Fruit fly (Drosophila melanogaster) whole organism, embryonic: Measurements from ENCODE around the gene CG7906.

ENCODE experiments used
- B-H1 ChIP-seq: fragments of 200-800 bp; sonication (Bioruptor generic); IDR thresholded peaks from 3 replicates; pipeline ENCODE4 v1.3.6; 2022; ENCODE audit warnings: missing biosample characterization, missing genetic modification characterization
- Blimp-1 ChIP-seq: fragments of 200-800 bp; sonication (Bioruptor generic); optimal IDR thresholded peaks from 3 replicates; lab custom pipeline; 2018; ENCODE audit warnings: missing biosample characterization, missing genetic modification characterization, mild to moderate bottlenecking, moderate library complexity, missing genetic modification reagents
- CG10147 ChIP-seq: fragments of 200-800 bp; sonication (Bioruptor generic); optimal IDR thresholded peaks from 2 replicates; lab custom pipeline; 2019; ENCODE audit warnings: missing biosample characterization, mild to moderate bottlenecking, missing genetic modification characterization, moderate library complexity
- CG13775 ChIP-seq: fragments of 200-800 bp; sonication (Bioruptor generic); optimal IDR thresholded peaks from 3 replicates; lab custom pipeline; 2017; ENCODE audit warnings: missing biosample characterization, mild to moderate bottlenecking, missing genetic modification characterization
- CG16815 ChIP-seq: fragments of 200-800 bp; sonication (Bioruptor generic); optimal IDR thresholded peaks from 3 replicates; lab custom pipeline; 2017; ENCODE audit warnings: missing biosample characterization, mild to moderate bottlenecking, missing genetic modification characterization
- CG17385 ChIP-seq: fragments of 200-800 bp; sonication (Bioruptor generic); optimal IDR thresholded peaks from 3 replicates; lab custom pipeline; 2018; ENCODE audit warnings: missing biosample characterization, mild to moderate bottlenecking, missing genetic modification characterization
- CG17829 ChIP-seq: fragments of 200-800 bp; optimal IDR thresholded peaks from 2 replicates; lab custom pipeline; 2019; ENCODE audit warnings: missing biosample characterization, mild to moderate bottlenecking, missing genetic modification characterization, moderate library complexity
- CG17912 ChIP-seq: fragments of 200-800 bp; sonication (Bioruptor generic); optimal IDR thresholded peaks from 2 replicates; lab custom pipeline; 2018; ENCODE audit warnings: missing biosample characterization, mild to moderate bottlenecking, missing genetic modification characterization
- CG18476 ChIP-seq: fragments of 200-800 bp; sonication (Bioruptor generic); optimal IDR thresholded peaks from 2 replicates; lab custom pipeline; 2016; ENCODE audit warnings: missing biosample characterization, mild to moderate bottlenecking, missing genetic modification characterization
- CG18764 ChIP-seq: fragments of 200-800 bp; sonication (Bioruptor generic); optimal IDR thresholded peaks from 3 replicates; lab custom pipeline; 2016; ENCODE audit warnings: missing biosample characterization, missing genetic modification characterization
- CG2712 ChIP-seq: fragments of 200-800 bp; optimal IDR thresholded peaks from 3 replicates; lab custom pipeline; 2019; ENCODE audit warnings: missing biosample characterization, mild to moderate bottlenecking, missing genetic modification characterization, moderate library complexity
- CG2875 ChIP-seq: fragments of 200-800 bp; sonication (Bioruptor generic); optimal IDR thresholded peaks from 2 replicates; lab custom pipeline; 2017; ENCODE audit warnings: missing biosample characterization, mild to moderate bottlenecking, missing genetic modification characterization, missing genetic modification reagents
- CG31224 ChIP-seq: fragments of 200-800 bp; sonication (Bioruptor generic); IDR thresholded peaks from 2 replicates; pipeline ENCODE4 v1.3.6; 2022; ENCODE audit warnings: missing biosample characterization, missing genetic modification characterization
- CG31365 ChIP-seq: fragments of 200-800 bp; sonication (Bioruptor generic); optimal IDR thresholded peaks from 2 replicates; lab custom pipeline; 2018; ENCODE audit warnings: missing biosample characterization, mild to moderate bottlenecking, missing genetic modification characterization
- CG31441 ChIP-seq: fragments of 200-800 bp; sonication (Bioruptor generic); IDR thresholded peaks from 2 replicates; pipeline ENCODE4 v1.3.6; 2022; ENCODE audit warnings: missing biosample characterization, missing genetic modification characterization
- CG4617 ChIP-seq: fragments of 200-800 bp; sonication (Bioruptor generic); optimal IDR thresholded peaks from 3 replicates; lab custom pipeline; 2016; ENCODE audit warnings: missing biosample characterization, missing genetic modification characterization, borderline replicate concordance
- CG5953 ChIP-seq: fragments of 200-800 bp; sonication (Bioruptor generic); IDR thresholded peaks from 2 replicates; pipeline ENCODE4 v1.3.6; 2022; ENCODE audit warnings: missing biosample characterization, missing genetic modification characterization
- CG6813 ChIP-seq: fragments of 200-800 bp; sonication (Bioruptor generic); optimal IDR thresholded peaks from 2 replicates; lab custom pipeline; 2017; ENCODE audit warnings: missing biosample characterization, missing genetic modification characterization, mild to moderate bottlenecking, moderate library complexity, missing genetic modification reagents
- CG8388 ChIP-seq: fragments of 200-800 bp; sonication (Bioruptor generic); optimal IDR thresholded peaks from 2 replicates; lab custom pipeline; 2019; ENCODE audit warnings: missing biosample characterization, mild to moderate bottlenecking, missing genetic modification characterization, moderate library complexity
- CG9817 ChIP-seq: fragments of 200-800 bp; sonication (Bioruptor generic); optimal IDR thresholded peaks from 2 replicates; lab custom pipeline; 2018; ENCODE audit warnings: missing biosample characterization, mild to moderate bottlenecking, missing genetic modification characterization, moderate library complexity
- CG9932 ChIP-seq: fragments of 200-800 bp; sonication (Bioruptor generic); IDR thresholded peaks from 2 replicates; pipeline ENCODE4 v1.3.6; 2022; ENCODE audit warnings: missing biosample characterization, missing genetic modification characterization
- CoRest ChIP-seq: fragments of 200-800 bp; sonication (Bioruptor generic); optimal IDR thresholded peaks from 3 replicates; lab custom pipeline; 2018; ENCODE audit warnings: missing biosample characterization, mild to moderate bottlenecking, missing genetic modification characterization, moderate library complexity
- HmgZ ChIP-seq: fragments of 200-800 bp; sonication (Bioruptor generic); optimal IDR thresholded peaks from 2 replicates; lab custom pipeline; 2018; ENCODE audit warnings: missing biosample characterization, mild to moderate bottlenecking, missing genetic modification characterization
- Med ChIP-seq: fragments of 200-800 bp; sonication (Bioruptor generic); peaks from one replicate; lab custom pipeline; 2016; ENCODE audit warnings: missing biosample characterization, missing genetic modification characterization, mild to moderate bottlenecking, inconsistent platforms, moderate library complexity
- Myb ChIP-seq: fragments of 200-800 bp; sonication (Bioruptor generic); optimal IDR thresholded peaks from 2 replicates; lab custom pipeline; 2016; ENCODE audit warnings: missing biosample characterization, missing genetic modification characterization
- Side ChIP-seq: fragments of 200-800 bp; sonication (Bioruptor generic); optimal IDR thresholded peaks from 2 replicates; lab custom pipeline; 2016; ENCODE audit warnings: missing biosample characterization, missing genetic modification characterization
- Sin3A ChIP-seq: fragments of >200 bp; optimal IDR thresholded peaks from 2 replicates; lab custom pipeline; 2018
- Vsx1 ChIP-seq: fragments of 200-800 bp; sonication (Bioruptor generic); optimal IDR thresholded peaks from 2 replicates; lab custom pipeline; 2017; ENCODE audit warnings: missing biosample characterization, mild to moderate bottlenecking, missing genetic modification characterization, missing genetic modification reagents
- croc ChIP-seq: fragments of 200-800 bp; sonication (Bioruptor generic); conservative IDR thresholded peaks from 3 replicates; pipeline ENCODE4 v1.3.6; 2022; ENCODE audit warnings: missing biosample characterization, missing genetic modification characterization
- emc ChIP-seq: fragments of 200-800 bp; sonication (Bioruptor generic); optimal IDR thresholded peaks from 2 replicates; lab custom pipeline; 2016; ENCODE audit warnings: missing biosample characterization, missing genetic modification characterization
- fd3F ChIP-seq: fragments of 200-800 bp; sonication (Bioruptor generic); optimal IDR thresholded peaks from 2 replicates; lab custom pipeline; 2018; ENCODE audit warnings: missing biosample characterization, mild to moderate bottlenecking, missing genetic modification characterization, moderate library complexity
- fru ChIP-seq: fragments of >200 bp; optimal IDR thresholded peaks from 2 replicates; lab custom pipeline; 2017
- grn ChIP-seq: fragments of 200-800 bp; sonication (Bioruptor generic); optimal IDR thresholded peaks from 3 replicates; lab custom pipeline; 2017; ENCODE audit warnings: missing biosample characterization, missing genetic modification characterization
- gsb ChIP-seq: fragments of 200-800 bp; sonication (Bioruptor generic); IDR thresholded peaks from 2 replicates; pipeline ENCODE4 v1.3.6; 2022; ENCODE audit warnings: missing biosample characterization, missing genetic modification characterization
- ind ChIP-seq: fragments of 200-800 bp; sonication (Bioruptor generic); optimal IDR thresholded peaks from 3 replicates; lab custom pipeline; 2016; ENCODE audit warnings: missing biosample characterization, missing genetic modification characterization
- insv ChIP-seq, 2 experiments: fragments of 200-800 bp; sonication (Bioruptor generic); optimal IDR thresholded peaks; 3 replicates each; lab custom pipeline; 2016 to 2018; ENCODE audit warnings: missing biosample characterization in 2 of 2, missing genetic modification characterization in 2 of 2
- klu ChIP-seq: fragments of 200-800 bp; sonication (Bioruptor generic); IDR thresholded peaks from 2 replicates; pipeline ENCODE4 v1.3.6; 2022; ENCODE audit warnings: missing biosample characterization, missing genetic modification characterization
- lov ChIP-seq, 2 experiments: fragments of 200-800 bp in 1 of 2; fragments of >200 bp in 1 of 2; sonication (Bioruptor generic) in 1 of 2; IDR thresholded peaks in 1 of 2; optimal IDR thresholded peaks in 1 of 2; 2 replicates in 1 of 2; 3 replicates in 1 of 2; pipeline versions ENCODE4 v1.3.6 to Lab custom; 2017 to 2022; ENCODE audit warnings: missing biosample characterization in 1 of 2, missing genetic modification characterization in 1 of 2
- mirr ChIP-seq: fragments of 200-800 bp; sonication (Bioruptor generic); optimal IDR thresholded peaks from 3 replicates; lab custom pipeline; 2018; ENCODE audit warnings: missing biosample characterization, mild to moderate bottlenecking, missing genetic modification characterization
- p53 ChIP-seq: fragments of 200-800 bp; sonication (Bioruptor generic); optimal IDR thresholded peaks from 2 replicates; lab custom pipeline; 2016; ENCODE audit warnings: missing biosample characterization, missing genetic modification characterization
- pan ChIP-seq, 4 experiments: fragments of >200 bp in 3 of 4; fragments of 200-800 bp in 1 of 4; sonication (Bioruptor generic) in 1 of 4; optimal IDR thresholded peaks in 3 of 4; IDR thresholded peaks in 1 of 4; 2 replicates each; pipeline versions ENCODE4 v1.3.6 to Lab custom; 2017 to 2022; ENCODE audit warnings: missing biosample characterization in 2 of 4, missing genetic modification characterization in 2 of 4, mixed read lengths in 1 of 4
- peb ChIP-seq: fragments of 200-800 bp; sonication (Bioruptor generic); IDR thresholded peaks from 2 replicates; pipeline ENCODE4 v1.3.6; 2022; ENCODE audit warnings: missing biosample characterization, missing genetic modification characterization
- phol ChIP-seq: fragments of 200-800 bp; sonication (Bioruptor generic); optimal IDR thresholded peaks from 3 replicates; lab custom pipeline; 2018; ENCODE audit warnings: missing biosample characterization, mild to moderate bottlenecking, missing genetic modification characterization, moderate library complexity
- pita ChIP-seq: fragments of 200-800 bp; sonication (Bioruptor generic); optimal IDR thresholded peaks from 2 replicates; lab custom pipeline; 2017; ENCODE audit warnings: missing biosample characterization, mild to moderate bottlenecking, missing genetic modification characterization
- pros ChIP-seq: fragments of 200-800 bp; sonication (Bioruptor generic); optimal IDR thresholded peaks from 3 replicates; lab custom pipeline; 2019; ENCODE audit warnings: missing biosample characterization, mild to moderate bottlenecking, missing genetic modification characterization, moderate library complexity
- rib ChIP-seq: fragments of 200-800 bp; sonication (Bioruptor generic); IDR thresholded peaks from 2 replicates; pipeline ENCODE4 v1.3.6; 2022; ENCODE audit warnings: missing biosample characterization, missing genetic modification characterization
- run ChIP-seq: fragments of 200-800 bp; sonication (Bioruptor generic); optimal IDR thresholded peaks from 3 replicates; lab custom pipeline; 2018; ENCODE audit warnings: missing biosample characterization, mild to moderate bottlenecking, missing genetic modification characterization
- unc-4 ChIP-seq: fragments of 200-800 bp; sonication (Bioruptor generic); IDR thresholded peaks from 2 replicates; pipeline ENCODE4 v1.3.6; 2022; ENCODE audit warnings: missing biosample characterization, missing genetic modification characterization; ENCODE audit not compliant: partially characterized antibody

Gene CG7906

DNA sequence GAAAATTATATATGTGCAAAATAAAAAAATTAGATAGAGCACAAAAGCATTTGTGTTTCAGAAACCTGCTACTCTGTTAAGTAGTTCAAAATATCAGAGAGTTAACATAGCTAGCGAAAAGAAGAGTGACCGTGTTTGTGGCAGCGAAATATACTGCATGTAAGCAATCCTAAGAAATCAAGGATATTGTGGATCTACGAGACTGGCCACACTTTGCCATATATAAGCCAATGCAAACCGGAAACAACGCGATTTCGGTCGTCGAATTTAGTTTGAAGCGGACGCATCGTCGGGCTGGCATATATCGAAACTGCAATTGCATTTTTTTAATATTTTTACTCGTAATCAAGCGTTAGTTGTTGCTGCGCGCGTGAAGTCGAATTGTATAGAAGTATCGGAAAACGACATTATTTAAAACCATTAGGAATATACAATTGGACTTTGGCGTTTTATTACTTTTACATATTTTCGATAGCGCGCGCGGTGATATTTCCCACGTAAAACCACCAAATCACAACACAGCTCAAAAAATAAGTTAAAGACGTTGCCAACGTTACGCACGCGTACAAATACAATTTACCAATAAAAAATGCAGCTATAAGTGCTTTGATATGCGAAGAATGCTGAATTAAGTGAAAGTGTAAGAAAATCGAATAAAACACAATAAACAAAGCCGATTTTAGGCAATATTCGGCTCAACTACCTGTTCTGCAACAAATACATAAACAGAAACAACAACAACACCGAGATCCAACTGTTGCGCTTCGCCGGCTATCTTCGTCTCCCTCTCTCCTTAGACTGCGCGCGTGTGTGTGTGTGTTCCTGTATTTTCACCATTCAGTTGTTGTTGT, 45.6 kb upstream of the CG7906 start, which contains the start of gene nuf (continued):
- TF ChIP-seq pros (GFP tag; lab: Kevin White, UChicago) (peak; percentile 58), gsb (GFP tag; lab: Robert Waterston, UW) (no peak), CG8388 (GFP tag; lab: Kevin White, UChicago) (peak; percentile 7), Side (GFP tag; lab: Kevin White, UChicago) (peak; percentile 44), CG9932 (GFP tag; lab: Robert Waterston, UW) (no peak), CG6813 (GFP tag; lab: Kevin White, UChicago) (peak; percentile 78), CG2875 (peak; percentile 24), CG2712 (tag; lab: Kevin White, UChicago) (peak; percentile 46), HmgZ (tag; lab: Kevin White, UChicago) (peak; percentile 46), CG31441 (GFP tag; lab: Robert Waterston, UW) (peak; percentile 34; the same call in 1 of the 2 replicates), CG13775 (GFP tag; lab: Kevin White, UChicago) (peak; percentile 38), ind (no peak), klu (GFP tag; lab: Robert Waterston, UW) (no peak), pan (optimal IDR thresholded peaks at IDR 0.05; lab: Kevin White, UChicago) (no peak), pan (GFP tag; optimal IDR thresholded peaks at IDR 0.05 in 1 of 2, IDR thresholded peaks at IDR 0.05 in 1 of 2) (peak in 1 of 2 experiments; percentile 73), CG17912 (peak; percentile 31), peb (GFP tag; lab: Robert Waterston, UW) (no peak), Blimp-1 (GFP tag; lab: Kevin White, UChicago) (peak; percentile 18), CoRest (no peak), CG16815 (no peak), Sin3A (lab: Kevin White, UChicago) (no peak), Myb (GFP tag; lab: Kevin White, UChicago) (no peak), CG31365 (tag; lab: Kevin White, UChicago) (peak; percentile 57), croc (GFP tag; lab: Robert Waterston, UW) (no peak), Med (peak; percentile 86), fru (no peak), CG4617 (no peak), rib (GFP tag; lab: Robert Waterston, UW) (peak; percentile 80), insv (GFP tag; optimal IDR thresholded peaks at IDR 0.05; lab: Kevin White, UChicago) (peak; percentile 50 to 99), CG17829 (tag; lab: Kevin White, UChicago) (peak; percentile 49), p53 (GFP tag; lab: Kevin White, UChicago) (no peak), lov (optimal IDR thresholded peaks at IDR 0.05; lab: Kevin White, UChicago) (no peak), lov (GFP tag; IDR thresholded peaks at IDR 0.05; lab: Robert Waterston, UW) (peak; percentile 27; the same call in 1 of the 3 replicates), fd3F (GFP tag; lab: Kevin White, UChicago) (no peak), B-H1 (GFP tag; lab: Robert Waterston, UW) (no peak; the same call in 2 of the 3 replicates), CG10147 (GFP tag; lab: Kevin White, UChicago) (peak; percentile 54), CG31224 (GFP tag; lab: Robert Waterston, UW) (no peak), emc (GFP tag; lab: Kevin White, UChicago) (no peak), mirr (GFP tag; lab: Kevin White, UChicago) (peak; percentile 67), unc-4 (no peak), Vsx1 (GFP tag; lab: Kevin White, UChicago) (no peak), grn (GFP tag; lab: Kevin White, UChicago) (no peak), CG18764 (GFP tag; lab: Kevin White, UChicago) (peak; percentile 18), phol (tag; lab: Kevin White, UChicago) (no peak), CG9817 (no peak), CG18476 (GFP tag; lab: Kevin White, UChicago) (no peak), pita (GFP tag; lab: Kevin White, UChicago) (peak; percentile 61), CG5953 (GFP tag; lab: Robert Waterston, UW) (peak; percentile 46; the same call in 1 of the 2 replicates), CG17385 (GFP tag; lab: Kevin White, UChicago) (peak; percentile 62), run (tag; lab: Kevin White, UChicago) (peak; percentile 38)
